Fruit fly (Drosophila melanogaster) Kc167 (cell line): ENCODE data around the gene milt.

Experiments
- Sin3A ChIP-seq: fragments of >200 bp; optimal IDR thresholded peaks from 2 replicates; lab custom pipeline; 2018; ENCODE audit warnings: missing external identifiers
- ttk ChIP-seq: sonication (Bioruptor generic); optimal IDR thresholded peaks from 2 replicates; lab custom pipeline; 2017; ENCODE audit warnings: missing external identifiers

milt gene

DNA sequence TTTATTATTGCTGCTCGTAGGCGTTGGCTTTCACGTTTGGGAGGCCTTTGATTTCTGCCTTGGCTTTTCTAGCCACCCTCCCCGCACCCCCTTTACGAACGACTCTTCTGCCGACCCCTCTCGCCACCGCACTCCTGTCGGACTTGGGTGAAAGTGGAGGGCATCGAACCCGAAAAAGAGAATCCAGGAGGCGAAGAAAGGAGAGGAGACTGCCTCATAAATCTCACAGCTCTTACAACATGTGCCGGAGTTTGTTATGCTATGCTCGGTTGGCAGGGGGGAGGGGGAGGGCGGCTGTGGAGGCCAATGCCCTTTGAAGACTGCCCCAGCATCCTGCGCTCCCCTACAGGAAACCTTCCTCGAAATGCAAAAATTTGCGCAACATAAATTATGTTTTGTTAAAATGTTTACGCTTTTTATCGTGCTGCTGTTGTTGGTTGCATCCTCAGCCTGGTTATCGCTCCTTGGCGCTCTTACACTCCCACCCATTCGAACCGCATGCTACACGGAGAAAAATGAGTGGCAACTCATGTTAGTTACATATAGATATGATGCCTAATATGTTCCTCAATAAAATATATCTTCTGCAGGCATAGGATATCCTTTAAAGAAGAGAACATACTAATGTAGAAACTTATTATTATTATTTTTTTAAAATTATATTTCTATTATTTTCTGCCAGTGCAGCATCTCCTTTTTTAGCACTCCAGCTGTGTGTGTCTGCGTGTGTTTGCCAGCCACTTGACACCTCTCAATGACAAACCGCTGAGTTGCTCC lies 66.8 kb downstream of the milt start:
- TF ChIP-seq ttk (no peak), Sin3A (lab: Kevin White, UChicago) (no peak)
